Fruit fly (Drosophila melanogaster): Measurements from ENCODE around the gene Sr-CIV.
A peak's percentile ranks its signal among the peaks of the same experiment; 100 is the strongest.

The Sr-CIV gene

DNA sequence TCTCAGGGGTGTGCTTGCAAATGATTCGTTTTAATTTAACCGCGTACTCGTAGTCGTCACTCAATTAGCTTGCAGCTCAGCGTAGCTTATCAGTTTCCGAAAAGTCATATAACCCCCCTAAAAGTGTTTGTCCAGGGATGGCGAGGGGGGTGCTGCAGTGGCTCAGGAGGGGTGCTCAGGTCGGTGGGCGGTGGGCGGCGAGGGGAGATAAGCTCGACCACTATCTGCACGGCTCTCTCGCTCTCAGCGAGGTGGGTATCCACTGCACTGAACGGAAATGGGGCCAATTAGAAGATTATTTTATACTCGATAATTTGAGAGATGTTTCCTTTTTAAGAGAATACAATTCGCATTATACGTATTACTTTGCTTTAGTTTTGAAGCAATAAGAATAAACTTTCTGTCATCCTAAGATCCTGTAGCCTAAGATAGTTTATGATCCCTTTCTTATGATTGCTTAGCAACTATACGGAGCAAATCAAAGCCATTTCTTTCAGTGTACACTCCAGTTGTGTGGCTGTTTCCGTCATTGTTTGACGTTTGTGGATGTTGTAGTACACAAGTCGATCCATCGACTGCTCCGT, 49.4 kb upstream of the Sr-CIV start (continued):
- TF ChIP-seq B-H1 (GFP tag; IDR thresholded peaks at IDR 0.05) (peak; percentile 39; the same call in 2 of the 3 replicates), Drgx (GFP tag; IDR thresholded peaks at IDR 0.05) (no peak), bab2 (GFP tag; optimal IDR thresholded peaks at IDR 0.05) (peak; percentile 28), gsb-n (tag; optimal IDR thresholded peaks at IDR 0.05) (peak; percentile 44), CG5180 (GFP tag; optimal IDR thresholded peaks at IDR 0.05) (peak; percentile 42), CoRest (tag; optimal IDR thresholded peaks at IDR 0.05) (peak; percentile 82), CG3065 (GFP tag; optimal IDR thresholded peaks at IDR 0.05) (no peak), zen2 (GFP tag; IDR thresholded peaks at IDR 0.05; ENCODE audit: partially characterized antibody) (no peak), CG16813 (GFP tag; IDR thresholded peaks at IDR 0.05; ENCODE audit: partially characterized antibody) (no peak), Opbp (GFP tag; IDR thresholded peaks at IDR 0.05; ENCODE audit: partially characterized antibody) (0 out of 3 replicates have a peak, but pooled peaks have one; percentile 17), tgo (GFP tag; IDR thresholded peaks at IDR 0.05) (peak; percentile 64), CG15269 (tag; optimal IDR thresholded peaks at IDR 0.05) (peak; percentile 76), Max (GFP tag; optimal IDR thresholded peaks at IDR 0.05) (peak; percentile 1), Bteb2 (GFP tag; optimal IDR thresholded peaks at IDR 0.05) (no peak), schlank (tag; optimal IDR thresholded peaks at IDR 0.05) (no peak), CG43689 (GFP tag; IDR thresholded peaks at IDR 0.05) (no peak), seq (GFP tag; IDR thresholded peaks at IDR 0.05) (peak; percentile 66), CG2120 (GFP tag; optimal IDR thresholded peaks at IDR 0.05) (peak; percentile 54), Mad (GFP tag; optimal IDR thresholded peaks at IDR 0.05) (no peak), pzg (GFP tag; optimal IDR thresholded peaks at IDR 0.05) (no peak), cad (GFP tag; optimal IDR thresholded peaks at IDR 0.05) (no peak), fd3F (GFP tag; optimal IDR thresholded peaks at IDR 0.05) (peak; percentile 47), tna (GFP tag; IDR thresholded peaks at IDR 0.05; ENCODE audit: partially characterized antibody) (no peak), knrl (GFP tag; IDR thresholded peaks at IDR 0.05; ENCODE audit: partially characterized antibody) (no peak), CG13296 (GFP tag; optimal IDR thresholded peaks at IDR 0.05) (peak; percentile 18), Myb (GFP tag; optimal IDR thresholded peaks at IDR 0.05) (peak; percentile 30), org-1 (GFP tag; optimal IDR thresholded peaks at IDR 0.05) (peak; percentile 52), Bdp1 (GFP tag; optimal IDR thresholded peaks at IDR 0.05) (peak; percentile 31), CG33213 (GFP tag; optimal IDR thresholded peaks at IDR 0.05) (no peak), psq (GFP tag; optimal IDR thresholded peaks at IDR 0.05) (peak; percentile 28), salm (tag; optimal IDR thresholded peaks at IDR 0.05) (peak; percentile 31), unc-4 (GFP tag; IDR thresholded peaks at IDR 0.05; ENCODE audit: partially characterized antibody) (no peak), Atf6 (GFP tag; IDR thresholded peaks at IDR 0.05) (peak; percentile 36; the same call in 1 of the 2 replicates), Blimp-1 (GFP tag; optimal IDR thresholded peaks at IDR 0.05) (peak; percentile 66), nerfin-1 (tag; optimal IDR thresholded peaks at IDR 0.05) (peak; percentile 70), Gsc (GFP tag; IDR thresholded peaks at IDR 0.05) (0 out of 2 replicates have a peak, but pooled peaks have one; percentile 11), CG12659 (GFP tag; optimal IDR thresholded peaks at IDR 0.05) (peak; percentile 59), Neu2 (GFP tag; optimal IDR thresholded peaks at IDR 0.05; ENCODE audit: borderline replicate concordance) (no peak), CTCF (GFP tag; optimal IDR thresholded peaks at IDR 0.05) (no peak), twi (tag; optimal IDR thresholded peaks at IDR 0.05) (peak; percentile 13), ab (GFP tag; optimal IDR thresholded peaks at IDR 0.05) (no peak), CG10462 (GFP tag; optimal IDR thresholded peaks at IDR 0.05) (peak; percentile 52), Pdp1 (GFP tag; optimal IDR thresholded peaks at IDR 0.05) (peak; percentile 34 to 57), amos (GFP tag; IDR thresholded peaks at IDR 0.05; ENCODE audit: partially characterized antibody) (no peak), Atf-2 (GFP tag; optimal IDR thresholded peaks at IDR 0.05) (peak; percentile 30), CG18476 (GFP tag; optimal IDR thresholded peaks at IDR 0.05) (peak; percentile 3), CG14014 (GFP tag; IDR thresholded peaks at IDR 0.05) (peak; percentile 64; the same call in 1 of the 2 replicates), ase (GFP tag; IDR thresholded peaks at IDR 0.05) (0 out of 3 replicates have a peak, but pooled peaks have one; percentile 37), croc (GFP tag; conservative IDR thresholded peaks at IDR 0.05) (peak; percentile 60; the same call in 2 of the 3 replicates), CG10959 (GFP tag; IDR thresholded peaks at IDR 0.05) (no peak)

Data from whole organism, embryonic.